Worm (Caenorhabditis elegans): ENCODE data around the gene dod-3.

Gene dod-3

DNA sequence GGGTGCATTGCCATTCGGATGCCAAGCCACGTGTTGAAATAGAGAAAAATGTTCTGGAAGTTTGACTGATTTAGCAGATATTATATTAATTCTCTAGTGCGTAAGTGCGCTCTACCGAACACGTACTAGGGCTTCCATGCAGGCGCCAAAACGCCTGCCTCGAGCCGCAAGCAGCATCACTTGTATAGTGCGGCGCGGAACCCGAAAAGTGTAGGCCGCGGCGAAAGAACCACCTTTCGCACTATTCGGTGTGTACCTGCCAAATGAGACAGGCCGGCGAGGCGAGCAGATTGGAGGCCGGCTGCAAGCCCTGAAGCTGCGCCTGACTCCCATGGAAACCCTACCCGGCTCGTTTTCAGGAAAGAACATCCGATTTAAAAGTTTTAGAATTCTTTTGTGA lies 8.7 kb upstream of the dod-3 start (continued):
- no peak for TF ChIP-seq cebp-1 (GFP tag; IDR thresholded peaks at IDR 0.05)
- TF ChIP-seq cebp-1 (tag; optimal IDR thresholded peaks at IDR 0.05) = no peak
- TF ChIP-seq F39B2.1 (GFP tag; IDR thresholded peaks at IDR 0.05) = no peak
- TF ChIP-seq F52B5.7 (tag; optimal IDR thresholded peaks at IDR 0.05) = no peak
- TF ChIP-seq lag-1 (GFP tag; IDR thresholded peaks at IDR 0.05) = no peak
- TF ChIP-seq snpc-1.1 (tag; optimal IDR thresholded peaks at IDR 0.05; ENCODE audit: insufficient read depth) = peak; percentile 82
- no peak for TF ChIP-seq ceh-100 (GFP tag; IDR thresholded peaks at IDR 0.05)
- no peak for TF ChIP-seq dpl-1 (GFP tag; optimal IDR thresholded peaks at IDR 0.05)
- no peak for TF ChIP-seq unc-62 (GFP tag; optimal IDR thresholded peaks at IDR 0.05)
- TF ChIP-seq T07F8.4 (tag; optimal IDR thresholded peaks at IDR 0.05) = no peak
- TF ChIP-seq Y79H2A.3 (GFP tag; conservative IDR thresholded peaks at IDR 0.05) = no peak

DNA sequence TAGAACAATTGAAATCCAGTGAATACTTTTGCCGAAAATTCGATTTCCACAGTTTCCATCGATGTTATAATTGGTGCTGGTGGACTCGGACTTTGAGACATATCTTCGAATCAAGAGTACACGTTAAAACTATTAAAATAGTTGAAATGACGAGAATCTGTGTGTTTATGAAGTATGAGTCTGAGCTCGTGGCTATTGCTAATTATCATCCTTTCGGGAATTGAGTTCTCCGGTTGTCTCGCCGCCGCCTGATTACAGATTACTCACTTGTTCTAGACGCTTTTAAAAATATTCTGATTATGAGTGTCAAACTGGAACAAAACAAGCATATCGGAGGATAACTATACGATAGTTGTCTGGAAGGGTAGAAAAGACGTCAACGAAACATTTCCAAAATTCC lies 7.3 kb upstream of the dod-3 start, which contains the start of gene srg-56:
Gene srg-56, minus strand, starts transcription at position 101 of the 400 bp plus-strand sequence.
- TF ChIP-seq repo-1 (tag; optimal IDR thresholded peaks at IDR 0.05) (no peak), B0035.1 (tag; optimal IDR thresholded peaks at IDR 0.05) (no peak), B0261.1 (tag; optimal IDR thresholded peaks at IDR 0.05) (no peak), bed-1 (GFP tag; IDR thresholded peaks at IDR 0.05) (no peak), cebp-2 (GFP tag; IDR thresholded peaks at IDR 0.05) (no peak), snpc-4 (GFP tag; optimal IDR thresholded peaks at IDR 0.05) (no peak), snpc-4 (tag; optimal IDR thresholded peaks at IDR 0.05) (no peak), dpl-1 (GFP tag; optimal IDR thresholded peaks at IDR 0.05) (no peak), B0019.2 (GFP tag; conservative IDR thresholded peaks at IDR 0.05) (no peak), attf-3 (GFP tag; conservative IDR thresholded peaks at IDR 0.05) (no peak), pha-4 (tag; optimal IDR thresholded peaks at IDR 0.05) (no peak)

ce11 chrV:2734360-2734759 lies 3.5 kb upstream of the dod-3 start, which contains the start of gene srg-57:
TSS of gene srg-57 (minus strand) at chrV:2734460.
- TF ChIP-seq B0035.1 (tag; optimal IDR thresholded peaks at IDR 0.05) (no peak), rpc-1 (optimal IDR thresholded peaks at IDR 0.05) (no peak), rpc-1 (tag; optimal IDR thresholded peaks at IDR 0.05) (no peak), egrh-3 (GFP tag; IDR thresholded peaks at IDR 0.05) (no peak), sdz-38 (tag; optimal IDR thresholded peaks at IDR 0.05) (no peak), ccch-3 (GFP tag; optimal IDR thresholded peaks at IDR 0.05) (no peak)

DNA sequence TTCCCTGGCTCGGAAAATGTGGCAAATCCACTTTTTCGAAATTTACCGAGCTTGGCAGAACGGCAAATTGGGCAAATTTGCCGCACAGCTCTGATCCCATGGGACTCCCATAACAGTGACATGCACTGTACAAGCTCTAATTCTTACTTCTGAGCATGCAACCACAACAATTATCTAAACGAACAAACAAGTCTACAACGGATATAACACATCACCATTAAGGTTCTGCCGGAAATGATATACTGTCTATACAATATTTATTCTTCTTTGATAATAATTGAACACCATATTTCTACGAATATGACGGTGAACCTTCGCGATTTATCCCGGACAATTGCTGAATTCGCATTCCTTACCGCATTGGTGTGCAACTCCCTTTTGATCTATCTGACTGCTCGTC lies 2.7 kb downstream of the dod-3 start, which contains the start of gene str-33:
Gene str-33, plus strand, starts transcription at position 301 of the 400 bp plus-strand sequence.
- TF ChIP-seq nhr-179 (tag; optimal IDR thresholded peaks at IDR 0.05) (no peak), F57C9.4 (tag; optimal IDR thresholded peaks at IDR 0.05) (no peak), lsy-27 (tag; optimal IDR thresholded peaks at IDR 0.05; ENCODE audit: borderline replicate concordance, insufficient read depth) (no peak), hrde-1 (tag; optimal IDR thresholded peaks at IDR 0.05; ENCODE audit: borderline replicate concordance) (no peak), zim-3 (tag; optimal IDR thresholded peaks at IDR 0.05) (no peak), ceh-91 (GFP tag; IDR thresholded peaks at IDR 0.05) (no peak), hmg-20 (GFP tag; IDR thresholded peaks at IDR 0.05) (no peak), cebp-1 (GFP tag; IDR thresholded peaks at IDR 0.05) (no peak), cebp-1 (tag; optimal IDR thresholded peaks at IDR 0.05) (no peak), dpl-1 (GFP tag; optimal IDR thresholded peaks at IDR 0.05) (no peak)

- TF ChIP-seq K12H6.12 (tag; optimal IDR thresholded peaks at IDR 0.05) (no peak), hlh-26 (GFP tag; conservative IDR thresholded peaks at IDR 0.05) (no peak), fkh-3 (tag; optimal IDR thresholded peaks at IDR 0.05) (no peak), C06A6.2 (GFP tag; conservative IDR thresholded peaks at IDR 0.05) (no peak), lin-40 (tag; optimal IDR thresholded peaks at IDR 0.05) (no peak), sea-2 (GFP tag; IDR thresholded peaks at IDR 0.05) (no peak), snpc-4 (GFP tag; optimal IDR thresholded peaks at IDR 0.05) (no peak), snpc-4 (tag; optimal IDR thresholded peaks at IDR 0.05) (no peak), hmg-1.2 (GFP tag; IDR thresholded peaks at IDR 0.05) (no peak), attf-3 (GFP tag; conservative IDR thresholded peaks at IDR 0.05) (no peak), nfyb-1 (GFP tag; IDR thresholded peaks at IDR 0.05) (no peak), ZK185.1 (tag; optimal IDR thresholded peaks at IDR 0.05; ENCODE audit: poor library complexity, severe bottlenecking) (no peak), somi-1 (GFP tag; optimal IDR thresholded peaks at IDR 0.05) (no peak), madf-3 (GFP tag; IDR thresholded peaks at IDR 0.05) (no peak)
Observed at ce11 chrV:2727101-2727500, 3.8 kb downstream of the dod-3 start, which contains the start of gene str-13. TSS of gene str-13 (minus strand) at chrV:2727201.
